Worm (Caenorhabditis elegans) whole organism, L3 larva: Measurements from ENCODE around the gene F01G12.18.

Experiments used
- R02D3.7 ChIP-seq: fragments of 150-350 bp; optimal IDR thresholded peaks from 2 replicates; lab custom pipeline; 2014; ENCODE audit warnings: missing biosample characterization, missing genetic modification characterization
- aly-2 ChIP-seq: fragments of 150-350 bp; optimal IDR thresholded peaks from 2 replicates; lab custom pipeline; 2014; ENCODE audit warnings: missing biosample characterization, missing genetic modification characterization
- ceh-16 ChIP-seq: sonication (generic microtip); optimal IDR thresholded peaks from 2 replicates; lab custom pipeline; 2017; ENCODE audit warnings: missing biosample characterization, missing genetic modification characterization
- ceh-28 ChIP-seq: fragments of 150-350 bp; optimal IDR thresholded peaks from 2 replicates; lab custom pipeline; 2014; ENCODE audit warnings: missing biosample characterization, missing genetic modification reagents, missing genetic modification characterization
- ceh-9 ChIP-seq: sonication (generic microtip); optimal IDR thresholded peaks from 2 replicates; lab custom pipeline; 2018; ENCODE audit warnings: missing biosample characterization, missing genetic modification characterization
- egl-27 ChIP-seq: sonication (generic microtip); optimal IDR thresholded peaks from 4 replicates; lab custom pipeline; 2017; ENCODE audit warnings: missing biosample characterization, missing genetic modification reagents, missing genetic modification characterization
- elt-1 ChIP-seq: fragments of 150-350 bp; optimal IDR thresholded peaks from 2 replicates; lab custom pipeline; 2014; ENCODE audit warnings: missing biosample characterization, missing genetic modification characterization
- elt-2 ChIP-seq: sonication (generic microtip); optimal IDR thresholded peaks from 2 replicates; lab custom pipeline; 2016; ENCODE audit warnings: missing genetic modification reagents, mild to moderate bottlenecking, missing genetic modification characterization, missing compliant biosample characterization
- elt-3 ChIP-seq, 3 experiments: fragments of 150-350 bp in 1 of 3; sonication (generic microtip) in 2 of 3; optimal IDR thresholded peaks; 2 replicates in 2 of 3; 4 replicates in 1 of 3; lab custom pipeline; 2014 to 2017; ENCODE audit warnings: missing biosample characterization in 3 of 3, missing genetic modification characterization in 3 of 3
- eor-1 ChIP-seq, 2 experiments: fragments of 150-350 bp; optimal IDR thresholded peaks; 2 replicates each; lab custom pipeline; 2014 to 2018; ENCODE audit warnings: missing biosample characterization in 2 of 2, missing genetic modification characterization in 2 of 2
- fkh-10 ChIP-seq: sonication (generic microtip); optimal IDR thresholded peaks from 2 replicates; lab custom pipeline; 2017; ENCODE audit warnings: missing biosample characterization, missing genetic modification reagents, missing genetic modification characterization
- fkh-2 ChIP-seq: fragments of 150-350 bp; optimal IDR thresholded peaks from 2 replicates; lab custom pipeline; 2014; ENCODE audit warnings: missing biosample characterization, missing genetic modification reagents, missing genetic modification characterization
- jun-1 ChIP-seq: fragments of 150-350 bp; optimal IDR thresholded peaks from 2 replicates; lab custom pipeline; 2014; ENCODE audit warnings: missing biosample characterization, missing genetic modification reagents, missing genetic modification characterization
- lin-15B ChIP-seq: fragments of 150-350 bp; optimal IDR thresholded peaks from 2 replicates; lab custom pipeline; 2014; ENCODE audit warnings: missing biosample characterization, missing genetic modification characterization
- lin-39 ChIP-seq: fragments of 150-350 bp; optimal IDR thresholded peaks from 2 replicates; lab custom pipeline; 2018; ENCODE audit warnings: missing biosample characterization, missing genetic modification reagents, missing genetic modification characterization
- lsy-12 ChIP-seq: sonication (generic microtip); optimal IDR thresholded peaks from 2 replicates; lab custom pipeline; 2016; ENCODE audit warnings: mild to moderate bottlenecking, missing genetic modification characterization, missing compliant biosample characterization
- mdl-1 ChIP-seq: fragments of 150-350 bp; optimal IDR thresholded peaks from 2 replicates; lab custom pipeline; 2014; ENCODE audit warnings: missing biosample characterization, missing genetic modification characterization
- mml-1 ChIP-seq: fragments of 150-350 bp; sonication (generic microtip); optimal IDR thresholded peaks from 3 replicates; lab custom pipeline; 2014; ENCODE audit warnings: missing biosample characterization, missing genetic modification characterization
- nfya-1 ChIP-seq: sonication (generic microtip); optimal IDR thresholded peaks from 2 replicates; lab custom pipeline; 2017; ENCODE audit warnings: missing genetic modification characterization, mild to moderate bottlenecking, missing compliant biosample characterization, antibody characterized with exemption, moderate library complexity; ENCODE audit not compliant: insufficient read depth
- nhr-11 ChIP-seq: fragments of 150-350 bp; optimal IDR thresholded peaks from 2 replicates; lab custom pipeline; 2014; ENCODE audit warnings: missing biosample characterization, missing genetic modification characterization
- nhr-12 ChIP-seq: fragments of 150-350 bp; optimal IDR thresholded peaks from 2 replicates; lab custom pipeline; 2014; ENCODE audit warnings: missing biosample characterization, missing genetic modification characterization
- nhr-25 ChIP-seq: sonication (generic microtip); optimal IDR thresholded peaks from 2 replicates; lab custom pipeline; 2017; ENCODE audit warnings: missing biosample characterization, missing genetic modification characterization
- nhr-43 ChIP-seq: sonication (generic microtip); optimal IDR thresholded peaks from 2 replicates; lab custom pipeline; 2016; ENCODE audit warnings: mild to moderate bottlenecking, missing genetic modification characterization, missing compliant biosample characterization; ENCODE audit not compliant: poor library complexity, severe bottlenecking
- nhr-67 ChIP-seq: fragments of 150-350 bp; optimal IDR thresholded peaks from 2 replicates; lab custom pipeline; 2014; ENCODE audit warnings: missing biosample characterization, missing genetic modification characterization
- nhr-76 ChIP-seq: fragments of 150-350 bp; sonication (generic microtip); optimal IDR thresholded peaks from 5 replicates; lab custom pipeline; 2014; ENCODE audit warnings: missing biosample characterization, missing genetic modification characterization
- nhr-77 ChIP-seq: fragments of 150-350 bp; optimal IDR thresholded peaks from 2 replicates; lab custom pipeline; 2014; ENCODE audit warnings: missing biosample characterization, missing genetic modification characterization
- sea-2 ChIP-seq: fragments of 150-350 bp; sonication (generic microtip); optimal IDR thresholded peaks from 4 replicates; lab custom pipeline; 2014; ENCODE audit warnings: missing biosample characterization, missing genetic modification reagents, missing genetic modification characterization
- skn-1 ChIP-seq: fragments of 150-350 bp; optimal IDR thresholded peaks from 2 replicates; lab custom pipeline; 2014; ENCODE audit warnings: missing biosample characterization, missing genetic modification characterization
- snpc-4 ChIP-seq: fragments of 150-350 bp; optimal IDR thresholded peaks from 2 replicates; lab custom pipeline; 2014; ENCODE audit warnings: missing biosample characterization, missing genetic modification characterization
- tbx-2 ChIP-seq: sonication (generic microtip); optimal IDR thresholded peaks from 2 replicates; lab custom pipeline; 2016; ENCODE audit warnings: mild to moderate bottlenecking, missing genetic modification characterization, missing compliant biosample characterization
- zag-1 ChIP-seq: fragments of 150-350 bp; optimal IDR thresholded peaks from 2 replicates; lab custom pipeline; 2014; ENCODE audit warnings: missing biosample characterization, missing genetic modification characterization
- ztf-11 ChIP-seq: fragments of 150-350 bp; optimal IDR thresholded peaks from 2 replicates; lab custom pipeline; 2014; ENCODE audit warnings: missing biosample characterization, missing genetic modification characterization
- ztf-4 ChIP-seq: fragments of 150-350 bp; optimal IDR thresholded peaks from 2 replicates; lab custom pipeline; 2014; ENCODE audit warnings: missing biosample characterization, missing genetic modification characterization

Gene F01G12.18

DNA sequence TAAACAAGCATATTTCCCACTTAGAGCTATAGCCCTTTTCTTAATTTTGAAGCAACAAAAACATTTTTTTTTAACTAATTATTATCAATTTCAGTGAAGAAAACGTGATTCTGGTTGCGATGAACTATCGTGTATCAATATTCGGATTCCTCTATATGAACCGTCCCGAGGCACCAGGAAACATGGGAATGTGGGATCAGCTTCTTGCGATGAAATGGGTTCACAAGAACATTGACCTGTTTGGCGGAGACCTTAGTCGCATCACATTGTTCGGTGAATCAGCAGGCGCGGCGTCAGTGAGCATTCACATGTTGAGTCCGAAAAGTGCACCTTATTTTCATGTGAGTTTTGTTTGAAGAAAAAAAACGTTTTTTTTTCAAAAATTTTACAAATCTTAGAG is 29.3 kb downstream of the F01G12.18 start:
- TF ChIP-seq fkh-10 (GFP tag; lab: Kevin White, UChicago) (peak; percentile 65), lin-15B (tag; lab: Kevin White, UChicago) (no peak)

DNA sequence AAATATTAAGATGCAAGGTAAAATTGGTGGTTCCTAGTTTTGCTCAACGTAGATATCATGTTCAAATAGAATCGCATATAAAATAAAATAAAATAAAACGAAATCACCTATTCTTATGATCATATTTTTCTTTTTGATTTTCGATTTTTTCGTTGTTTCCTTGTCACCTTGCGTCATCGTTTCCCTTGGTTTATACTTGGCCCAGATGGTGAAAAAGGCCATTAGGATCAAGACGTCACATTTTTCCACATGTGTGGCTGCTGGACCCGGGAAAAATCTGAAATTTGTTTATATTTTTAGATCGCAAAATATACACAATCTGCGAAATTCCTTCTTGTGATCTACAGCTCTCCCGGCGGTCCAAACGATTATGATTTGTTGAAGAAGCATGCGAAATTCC is 31.3 kb downstream of the F01G12.18 start, which contains the start of gene ace-1:
TSS of gene ace-1 (plus strand) at position 301 of the 400 bp plus-strand sequence.
- TF ChIP-seq eor-1 (tag; optimal IDR thresholded peaks at IDR 0.05; lab: Kevin White, UChicago) (no peak), aly-2 (tag; lab: Kevin White, UChicago) (no peak), fkh-10 (GFP tag; lab: Kevin White, UChicago) (peak; percentile 32), elt-2 (tag; lab: Kevin White, UChicago) (no peak), ceh-9 (tag; lab: Kevin White, UChicago) (no peak), lsy-12 (no peak), nhr-77 (no peak), R02D3.7 (tag; lab: Kevin White, UChicago) (no peak), mml-1 (tag; lab: Kevin White, UChicago) (no peak)

DNA sequence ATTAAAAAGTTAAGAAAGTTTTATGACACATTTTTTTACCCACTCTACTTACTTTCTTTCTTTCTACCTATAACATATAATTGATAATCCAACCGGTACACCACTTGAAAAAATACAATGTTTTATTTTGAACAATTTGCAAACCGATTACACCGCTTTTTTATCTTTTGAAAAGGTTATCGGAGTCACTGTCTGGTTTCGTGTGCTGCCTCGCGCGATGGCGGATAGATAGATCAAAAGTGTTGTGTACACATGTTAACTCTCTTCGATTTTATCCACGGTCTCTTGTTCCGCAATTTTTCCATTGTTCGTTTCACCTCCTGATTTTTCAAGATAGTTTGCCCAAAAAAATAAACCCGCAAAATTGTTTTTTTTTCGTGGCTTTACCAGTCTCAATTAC is 31.8 kb downstream of the F01G12.18 start:
- no peak for TF ChIP-seq sea-2 (GFP tag; lab: Kevin White, UChicago)
- TF ChIP-seq ceh-16, result no peak
- no peak for TF ChIP-seq ceh-28 (tag; lab: Kevin White, UChicago)
- TF ChIP-seq fkh-10 (GFP tag; lab: Kevin White, UChicago), result peak; percentile 75
- TF ChIP-seq jun-1 (tag; lab: Kevin White, UChicago), result no peak

DNA sequence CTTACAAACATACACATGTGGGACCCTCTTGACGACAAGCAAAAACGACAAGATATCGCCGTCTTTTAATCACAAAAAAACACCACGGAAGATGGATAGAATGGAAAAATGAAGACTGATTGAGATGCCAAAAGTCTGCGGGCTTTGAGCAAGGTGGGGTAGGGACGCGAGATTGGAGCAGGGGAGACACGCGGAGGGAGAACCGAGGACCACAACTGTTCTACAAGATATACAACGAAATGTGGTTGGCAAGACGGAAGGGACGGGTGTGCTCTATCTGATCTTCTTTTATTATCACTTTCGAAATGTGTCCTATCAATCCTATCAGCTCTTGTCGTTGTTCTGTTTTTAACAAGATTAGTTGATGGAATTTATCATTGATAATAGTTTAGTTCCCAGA is 34.6 kb downstream of the F01G12.18 start:
- no peak for TF ChIP-seq ztf-4 (tag; lab: Kevin White, UChicago)
- no peak for TF ChIP-seq elt-2 (tag; lab: Kevin White, UChicago)
- no peak for TF ChIP-seq ztf-11 (tag; lab: Kevin White, UChicago)
- TF ChIP-seq ceh-9 (tag; lab: Kevin White, UChicago), result no peak
- no peak for TF ChIP-seq zag-1 (tag; lab: Kevin White, UChicago)
- no peak for TF ChIP-seq skn-1 (tag; lab: Kevin White, UChicago)
- TF ChIP-seq fkh-2, result no peak
- no peak for TF ChIP-seq egl-27
- TF ChIP-seq jun-1 (tag; lab: Kevin White, UChicago), result no peak
- TF ChIP-seq nhr-11 (tag; lab: Kevin White, UChicago), result no peak
- TF ChIP-seq elt-3 (tag; optimal IDR thresholded peaks at IDR 0.05; lab: Kevin White, UChicago), result no peak
- no peak for TF ChIP-seq nhr-76
- TF ChIP-seq fkh-10 (GFP tag; lab: Kevin White, UChicago), result peak; percentile 63
- no peak for TF ChIP-seq tbx-2 (tag; lab: Kevin White, UChicago)
- TF ChIP-seq mdl-1 (tag; lab: Kevin White, UChicago), result no peak
- peak; percentile 24 for TF ChIP-seq lin-39
- no peak for TF ChIP-seq lsy-12
- TF ChIP-seq nhr-67 (tag; lab: Kevin White, UChicago), result no peak
- TF ChIP-seq snpc-4 (tag; lab: Kevin White, UChicago), result no peak
- peak; percentile 22 for TF ChIP-seq nfya-1 (tag; lab: Kevin White, UChicago)

DNA sequence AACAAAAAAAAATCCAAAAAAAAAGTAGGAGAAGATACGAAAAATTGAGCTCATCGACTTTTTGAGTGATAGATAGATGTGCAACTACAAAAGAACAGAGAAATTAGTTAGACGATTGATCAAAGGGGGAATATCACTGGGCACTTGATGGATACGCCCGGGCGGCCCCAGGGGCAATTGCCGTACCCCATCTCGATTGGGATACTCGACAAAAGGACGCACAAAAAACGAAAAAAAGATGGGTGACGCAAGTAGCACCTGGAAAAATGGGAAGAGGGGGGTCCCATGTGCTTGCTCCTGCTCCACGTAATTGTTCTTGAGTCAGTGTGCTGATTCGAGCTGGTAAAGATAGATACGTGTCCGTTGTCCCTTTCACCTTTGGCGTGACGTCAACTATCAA is 37.3 kb downstream of the F01G12.18 start:
- TF ChIP-seq ceh-9 (tag; lab: Kevin White, UChicago) (no peak), fkh-10 (GFP tag; lab: Kevin White, UChicago) (peak; percentile 84), zag-1 (tag; lab: Kevin White, UChicago) (no peak), nfya-1 (tag; lab: Kevin White, UChicago) (no peak)

DNA sequence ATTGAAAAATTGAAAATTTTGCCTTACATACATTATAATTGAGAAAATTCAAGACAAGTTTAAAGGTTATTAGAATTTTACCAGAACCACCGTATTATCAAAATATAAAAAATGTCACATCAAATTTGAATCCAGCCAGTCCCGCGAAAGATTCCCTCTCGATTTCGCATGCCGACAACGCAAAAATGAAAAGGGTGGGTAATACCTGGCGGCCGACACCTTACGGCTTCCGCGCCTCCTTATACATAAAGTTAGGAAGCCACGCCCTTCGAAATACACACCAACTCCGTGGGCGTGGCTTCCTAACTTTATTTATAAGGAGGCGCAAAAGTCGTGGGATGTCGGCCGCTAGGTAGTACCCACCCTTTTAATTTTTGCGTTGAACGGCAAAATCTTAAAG is 40.7 kb downstream of the F01G12.18 start:
- TF ChIP-seq elt-3 (tag; optimal IDR thresholded peaks at IDR 0.05; lab: Kevin White, UChicago), result no peak
- peak; percentile 82 for TF ChIP-seq fkh-10 (GFP tag; lab: Kevin White, UChicago)
- no peak for TF ChIP-seq nhr-43
- TF ChIP-seq elt-1 (tag; lab: Kevin White, UChicago), result no peak
- no peak for TF ChIP-seq nhr-25 (tag; lab: Kevin White, UChicago)
- no peak for TF ChIP-seq nhr-12 (tag; lab: Kevin White, UChicago)
- TF ChIP-seq snpc-4 (tag; lab: Kevin White, UChicago), result peak; percentile 23
- TF ChIP-seq eor-1 (tag; optimal IDR thresholded peaks at IDR 0.05; lab: Kevin White, UChicago), result no peak
- TF ChIP-seq ceh-9 (tag; lab: Kevin White, UChicago), result no peak
- no peak for TF ChIP-seq nhr-76
